Fruit fly (Drosophila melanogaster) whole organism, larva: ENCODE results near the gene CG32448.

ENCODE experiments used
- noc ChIP-seq: fragments of 200-800 bp; sonication (Bioruptor generic); optimal IDR thresholded peaks from 3 replicates; lab custom pipeline; 2019; ENCODE audit warnings: missing biosample characterization, mild to moderate bottlenecking, missing genetic modification characterization, moderate library complexity

The CG32448 gene

DNA sequence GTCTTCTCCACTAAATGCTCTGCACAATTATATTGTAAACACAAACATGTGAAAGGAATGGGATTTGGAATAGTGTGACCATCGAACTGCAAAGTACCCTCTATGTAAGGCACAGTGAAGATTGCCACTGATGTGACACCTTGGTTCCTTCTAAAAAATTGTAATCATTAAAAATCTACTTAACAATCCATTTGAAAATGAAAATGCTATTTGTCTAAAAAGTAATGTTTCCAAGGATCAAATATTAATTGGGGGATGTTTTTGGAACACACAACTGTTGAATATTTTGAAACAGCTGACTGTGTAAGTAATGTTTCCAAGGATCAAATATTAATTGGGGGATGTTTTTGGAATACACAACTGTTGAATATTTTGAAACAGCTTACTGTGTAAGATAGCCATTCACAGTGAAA lies at the start of gene CG32448:
Gene CG32448, minus strand, starts transcription at position 304 of the 413 bp plus-strand sequence.
- peak; percentile 15 for TF ChIP-seq noc (tag; lab: Kevin White, UChicago)

DNA sequence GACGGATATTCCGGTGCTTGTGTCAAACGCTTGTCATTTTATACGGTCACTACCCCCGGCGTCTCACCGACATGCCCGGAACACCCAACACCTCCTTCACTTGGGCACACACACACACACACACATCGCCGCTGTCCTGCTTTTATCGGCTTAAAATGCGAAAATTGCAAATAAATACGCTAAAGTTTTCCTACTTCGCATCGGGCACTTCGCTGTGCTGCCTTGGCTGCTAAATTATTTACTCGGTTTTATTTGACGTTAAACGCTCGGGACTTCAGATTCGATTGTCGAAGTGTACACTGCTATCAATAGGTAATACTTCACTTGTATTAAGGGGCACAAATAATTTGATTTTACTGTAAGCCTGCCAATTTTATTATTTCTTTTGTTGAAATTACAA lies 43.5 kb upstream of the CG32448 start:
- TF ChIP-seq noc (tag; lab: Kevin White, UChicago): no peak

- no peak for TF ChIP-seq noc (tag; lab: Kevin White, UChicago)
Observed at dm6 chr3L:21859299-21860052, 31.2 kb upstream of the CG32448 start.

DNA sequence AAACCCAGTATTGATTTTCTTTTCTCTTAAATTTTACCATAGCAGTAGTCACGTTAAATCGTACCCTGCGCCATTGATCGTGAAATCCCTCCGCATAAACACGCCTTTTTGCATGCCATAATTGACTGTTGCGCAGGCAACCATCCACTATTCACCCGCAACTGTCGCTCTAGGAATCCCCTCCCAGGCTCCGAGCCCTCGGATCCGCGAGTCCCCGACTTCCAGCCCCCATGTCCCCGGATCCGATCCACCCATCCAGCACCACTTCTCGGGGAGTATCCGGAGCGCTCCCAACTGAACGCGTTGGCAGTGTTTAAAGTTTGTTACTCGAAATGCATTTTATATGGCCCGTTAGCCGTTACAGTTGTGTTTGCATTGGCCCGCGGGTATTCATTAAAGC lies 20.0 kb upstream of the CG32448 start:
- TF ChIP-seq noc (tag; lab: Kevin White, UChicago): no peak

DNA sequence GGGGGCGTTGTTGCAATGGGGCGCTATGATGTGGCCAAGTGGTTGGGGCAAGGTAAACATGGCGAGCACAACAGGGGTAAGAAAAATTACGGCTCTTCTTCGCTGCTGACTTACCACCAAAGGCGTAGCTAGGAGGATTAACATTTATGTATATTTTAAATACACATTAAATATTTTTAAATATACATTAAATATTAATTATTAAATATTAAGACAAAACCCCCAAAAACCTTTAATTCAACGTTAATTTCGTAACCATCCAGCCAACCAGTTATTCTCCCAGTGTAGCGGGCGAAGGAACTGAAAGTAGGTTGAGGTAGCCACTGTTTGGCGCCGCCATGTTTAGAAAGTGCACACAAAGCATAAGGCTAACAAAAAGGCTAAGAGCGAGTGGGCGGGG lies 18.3 kb upstream of the CG32448 start:
- no peak for TF ChIP-seq noc (tag; lab: Kevin White, UChicago)

DNA sequence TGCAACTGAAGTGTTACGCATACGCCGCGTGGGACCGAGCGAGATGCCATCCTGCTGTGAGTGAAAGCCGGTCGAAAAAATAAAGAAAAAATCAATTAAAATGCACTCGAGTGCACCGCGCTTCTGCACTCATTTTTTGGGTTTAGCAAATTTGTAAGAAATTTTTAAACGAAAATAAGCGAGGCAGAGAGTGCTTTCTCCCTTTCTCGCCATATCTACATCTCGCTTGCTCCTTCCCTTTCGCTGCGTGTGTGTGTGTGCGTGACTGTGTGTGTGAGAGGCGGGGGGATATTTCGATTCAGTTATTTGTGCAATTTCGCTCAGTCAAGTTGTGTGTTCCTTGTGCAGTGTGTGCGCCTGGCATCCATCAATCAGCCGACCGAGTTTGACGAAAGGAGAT lies 16.2 kb upstream of the CG32448 start, which contains the start of gene mub:
Gene mub, plus strand, starts transcription at position 301 of the 400 bp plus-strand sequence.
- TF ChIP-seq noc (tag; lab: Kevin White, UChicago): no peak

dm6 chr3L:21843307-21843706 lies 15.0 kb upstream of the CG32448 start:
- no peak for TF ChIP-seq noc (tag; lab: Kevin White, UChicago)

dm6 chr3L:21842286-21842685 lies 14.0 kb upstream of the CG32448 start, which contains the start of gene CG14563:
TSS of gene CG14563 (minus strand) at chr3L:21842386.
- TF ChIP-seq noc (tag; lab: Kevin White, UChicago): no peak

DNA sequence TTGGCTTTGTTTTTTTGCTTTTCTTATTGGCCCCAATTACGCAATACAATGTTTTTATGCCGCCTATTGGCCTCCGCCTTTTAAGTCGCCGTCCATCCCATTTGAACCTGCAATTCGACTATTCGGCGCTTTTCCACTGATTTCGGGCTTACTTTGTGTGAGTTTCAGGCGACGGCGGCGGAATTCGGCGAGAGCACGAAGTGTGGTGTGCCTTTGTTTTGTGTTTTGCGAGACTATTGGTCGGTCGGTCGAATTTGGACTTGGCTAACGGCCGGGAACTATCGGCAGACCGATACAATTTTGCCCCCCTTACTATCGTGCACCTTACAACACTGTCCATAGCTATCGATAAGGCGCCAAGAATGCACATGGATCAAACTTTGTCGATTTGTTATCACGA lies 12.8 kb upstream of the CG32448 start, which contains the start of gene P5CDh1:
Gene P5CDh1, minus strand, starts transcription at position 278 of the 400 bp plus-strand sequence.
- no peak for TF ChIP-seq noc (tag; lab: Kevin White, UChicago)

DNA sequence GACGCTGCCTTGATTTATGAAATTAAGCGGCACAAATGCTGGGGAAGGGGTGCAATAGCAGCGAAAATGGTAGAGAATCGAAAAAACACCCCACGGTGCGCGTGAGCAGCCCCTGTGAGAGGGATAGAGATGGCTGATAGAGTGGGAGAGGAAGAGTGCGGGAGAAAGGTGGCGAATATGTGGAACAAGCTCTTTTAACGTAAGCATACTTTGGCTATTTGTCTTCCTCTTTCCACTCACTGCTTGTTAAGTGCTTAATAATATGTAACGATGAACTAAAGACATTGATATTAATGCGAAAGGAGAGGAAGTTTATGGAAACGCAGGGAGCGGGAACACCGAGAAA lies 12.3 kb upstream of the CG32448 start:
- TF ChIP-seq noc (tag; lab: Kevin White, UChicago): no peak

DNA sequence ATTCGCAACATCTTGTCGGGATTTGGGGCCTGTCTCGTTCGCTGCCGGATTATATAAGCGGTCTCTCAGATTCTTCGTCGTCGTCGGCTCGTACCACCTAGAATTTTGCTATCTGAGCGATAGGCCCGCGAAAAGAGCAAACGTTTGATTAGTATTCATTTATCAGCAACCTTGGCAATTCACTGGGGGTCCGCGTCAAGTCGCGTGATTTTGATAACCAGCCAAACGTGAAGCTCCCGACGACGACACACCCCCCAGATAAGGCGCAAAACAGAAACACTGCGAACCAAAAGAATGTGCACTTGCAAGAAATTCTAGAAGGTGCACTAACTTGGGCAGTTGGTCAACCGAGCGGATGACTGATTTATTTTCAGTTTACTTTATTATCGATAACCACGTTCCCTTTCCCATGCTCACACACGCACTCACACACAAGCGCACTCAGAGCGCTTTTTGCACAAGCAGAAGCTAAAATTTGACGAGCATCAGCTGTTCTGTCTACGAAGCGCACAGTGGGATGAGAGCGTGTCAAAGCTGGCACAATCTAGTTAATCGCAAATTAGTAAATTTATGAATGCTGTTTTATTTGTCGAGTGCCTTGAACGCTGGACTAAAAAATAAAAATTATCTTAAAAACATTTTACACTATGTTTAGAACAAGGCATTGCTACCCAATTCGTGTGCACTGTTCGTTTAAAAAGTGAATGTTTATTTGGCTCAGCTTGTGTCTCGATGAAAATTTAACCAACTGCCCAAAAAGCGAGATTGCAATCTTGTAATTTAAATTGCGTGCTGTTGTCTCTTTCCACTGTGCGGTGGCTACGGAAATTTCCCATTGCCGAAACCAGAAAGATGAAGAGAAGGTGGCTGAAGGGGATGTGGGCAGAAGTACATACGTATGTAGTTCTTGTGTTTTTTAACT lies 11.7 kb upstream of the CG32448 start:
- peak; percentile 87 for TF ChIP-seq noc (tag; lab: Kevin White, UChicago)

- no peak for TF ChIP-seq noc (tag; lab: Kevin White, UChicago)
Observed at dm6 chr3L:21835569-21835968, 7.3 kb upstream of the CG32448 start.

- TF ChIP-seq noc (tag; lab: Kevin White, UChicago): peak; percentile 63
Observed at dm6 chr3L:21832203-21833160, 4.2 kb upstream of the CG32448 start, which contains the start of the genes CG7148 and Nopp140. TSS of gene CG7148 (minus strand) at chr3L:21832253. TSS of gene Nopp140 (plus strand) at chr3L:21832774.

DNA sequence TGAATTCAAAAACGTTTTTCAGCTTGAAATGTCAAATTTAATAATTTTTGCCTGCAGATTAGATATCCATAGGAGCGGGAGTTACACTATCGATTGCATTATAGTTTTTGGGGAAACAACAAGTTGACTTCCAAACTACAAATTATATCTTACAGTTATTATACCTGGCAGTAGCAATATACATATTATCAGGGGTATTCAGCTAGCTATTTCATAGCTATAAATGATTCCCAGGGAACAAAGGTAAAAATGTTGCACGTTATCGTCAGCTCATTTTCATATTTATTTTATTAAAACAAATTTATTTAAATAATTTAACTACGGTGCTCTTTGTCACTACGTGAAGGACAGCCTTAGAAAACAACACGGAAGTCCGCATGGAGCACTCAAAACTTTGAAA lies 1.8 kb upstream of the CG32448 start:
- TF ChIP-seq noc (tag; lab: Kevin White, UChicago): no peak

dm6 chr3L:21827130-21827529 lies 1.1 kb downstream of the CG32448 start:
- TF ChIP-seq noc (tag; lab: Kevin White, UChicago): no peak
